Fruit fly (Drosophila melanogaster) whole organism, prepupa: Measurements from ENCODE around the gene CG14034.
A peak's percentile ranks its signal among the peaks of the same experiment; 100 is the strongest.

Experiments used
- Blimp-1 ChIP-seq: fragments of 200-800 bp; sonication (Bioruptor generic); optimal IDR thresholded peaks from 3 replicates; lab custom pipeline; 2017; ENCODE audit warnings: missing biosample characterization, missing genetic modification characterization, mild to moderate bottlenecking, moderate library complexity, missing genetic modification reagents
- CG10631 ChIP-seq: fragments of 200-800 bp; sonication (Bioruptor generic); optimal IDR thresholded peaks from 2 replicates; lab custom pipeline; 2016; ENCODE audit warnings: missing biosample characterization, missing genetic modification characterization
- CG11294 ChIP-seq: fragments of 200-800 bp; sonication (Bioruptor generic); IDR thresholded peaks from 2 replicates; pipeline ENCODE4 v1.3.6; 2022; ENCODE audit warnings: missing biosample characterization, missing genetic modification characterization
- CG11902 ChIP-seq: fragments of 200-800 bp; sonication (Bioruptor generic); optimal IDR thresholded peaks from 3 replicates; lab custom pipeline; 2016; ENCODE audit warnings: missing biosample characterization, missing genetic modification characterization
- CG15336 ChIP-seq: fragments of 200-800 bp; sonication (Bioruptor generic); IDR thresholded peaks from 2 replicates; pipeline ENCODE4 v1.3.6; 2022; ENCODE audit warnings: missing biosample characterization, missing genetic modification characterization
- CG1621 ChIP-seq: fragments of 200-800 bp; sonication (Bioruptor generic); optimal IDR thresholded peaks from 3 replicates; lab custom pipeline; 2018; ENCODE audit warnings: missing biosample characterization, mild to moderate bottlenecking, missing genetic modification characterization
- CG16779 ChIP-seq: fragments of 200-800 bp; sonication (Bioruptor generic); optimal IDR thresholded peaks from 3 replicates; lab custom pipeline; 2017; ENCODE audit warnings: missing biosample characterization, mild to moderate bottlenecking, missing genetic modification characterization
- CG32006 ChIP-seq: fragments of 200-800 bp; sonication (Bioruptor generic); optimal IDR thresholded peaks from 3 replicates; lab custom pipeline; 2017; ENCODE audit warnings: missing biosample characterization, mild to moderate bottlenecking, missing genetic modification characterization
- CG3919 ChIP-seq: fragments of 200-800 bp; sonication (Bioruptor generic); optimal IDR thresholded peaks from 3 replicates; lab custom pipeline; 2016; ENCODE audit warnings: missing biosample characterization, missing genetic modification characterization
- CG4318 ChIP-seq: fragments of 200-800 bp; sonication (Bioruptor generic); optimal IDR thresholded peaks from 3 replicates; lab custom pipeline; 2017; ENCODE audit warnings: missing biosample characterization, mild to moderate bottlenecking, missing genetic modification characterization
- CG6163 ChIP-seq: fragments of 200-800 bp; sonication (Bioruptor generic); IDR thresholded peaks from 3 replicates; pipeline ENCODE4 v1.3.6; 2022; ENCODE audit warnings: missing biosample characterization, missing genetic modification characterization
- CG6792 ChIP-seq: fragments of 200-800 bp; sonication (Bioruptor generic); optimal IDR thresholded peaks from 3 replicates; lab custom pipeline; 2016; ENCODE audit warnings: missing biosample characterization, missing genetic modification characterization
- CG6808 ChIP-seq: fragments of 200-800 bp; sonication (Bioruptor generic); optimal IDR thresholded peaks from 3 replicates; lab custom pipeline; 2017; ENCODE audit warnings: missing biosample characterization, missing genetic modification characterization, mild to moderate bottlenecking, moderate library complexity, missing genetic modification reagents
- CG6854 ChIP-seq: fragments of 200-800 bp; sonication (Bioruptor generic); optimal IDR thresholded peaks from 2 replicates; lab custom pipeline; 2017; ENCODE audit warnings: missing biosample characterization, mild to moderate bottlenecking, missing genetic modification characterization
- CG8119 ChIP-seq: fragments of 200-800 bp; sonication (Bioruptor generic); IDR thresholded peaks from 3 replicates; pipeline ENCODE4 v1.3.6; 2022; ENCODE audit warnings: missing biosample characterization, missing genetic modification characterization
- CG8319 ChIP-seq: fragments of 200-800 bp; sonication (Bioruptor generic); optimal IDR thresholded peaks from 3 replicates; lab custom pipeline; 2016; ENCODE audit warnings: missing biosample characterization, missing genetic modification characterization
- CG9139 ChIP-seq: fragments of 200-800 bp; sonication (Bioruptor generic); optimal IDR thresholded peaks from 3 replicates; lab custom pipeline; 2017; ENCODE audit warnings: missing biosample characterization, mild to moderate bottlenecking, missing genetic modification characterization
- Eip78C ChIP-seq: fragments of 200-800 bp; sonication (Bioruptor generic); peaks from one replicate; lab custom pipeline; 2016; ENCODE audit warnings: missing biosample characterization, missing genetic modification characterization
- Eip93F ChIP-seq: fragments of 200-800 bp; sonication (Bioruptor generic); optimal IDR thresholded peaks from 2 replicates; lab custom pipeline; 2016; ENCODE audit warnings: missing biosample characterization, mild to moderate bottlenecking, missing genetic modification characterization
- Ets21C ChIP-seq: fragments of 200-800 bp; sonication (Bioruptor generic); optimal IDR thresholded peaks from 3 replicates; lab custom pipeline; 2016; ENCODE audit warnings: missing biosample characterization, missing genetic modification characterization
- Ets96B ChIP-seq: fragments of 200-800 bp; optimal IDR thresholded peaks from 2 replicates; lab custom pipeline; 2019; ENCODE audit warnings: missing biosample characterization, mild to moderate bottlenecking, missing genetic modification characterization, moderate library complexity
- Hr38 ChIP-seq: sonication (Bioruptor generic); optimal IDR thresholded peaks from 2 replicates; lab custom pipeline; 2016; ENCODE audit warnings: missing biosample characterization, missing genetic modification characterization
- Hr39 ChIP-seq: fragments of 200-800 bp; sonication (Bioruptor generic); optimal IDR thresholded peaks from 2 replicates; lab custom pipeline; 2016; ENCODE audit warnings: missing biosample characterization, missing genetic modification characterization
- Hr4 ChIP-seq: fragments of 200-800 bp; sonication (Bioruptor generic); optimal IDR thresholded peaks from 3 replicates; lab custom pipeline; 2016; ENCODE audit warnings: missing biosample characterization, missing genetic modification characterization
- Lpt ChIP-seq: fragments of 200-800 bp; sonication (Bioruptor generic); optimal IDR thresholded peaks from 3 replicates; lab custom pipeline; 2016; ENCODE audit warnings: missing biosample characterization, missing genetic modification characterization
- Met ChIP-seq: fragments of 200-800 bp; sonication (Bioruptor generic); optimal IDR thresholded peaks from 3 replicates; lab custom pipeline; 2016; ENCODE audit warnings: missing biosample characterization, missing genetic modification characterization
- OdsH ChIP-seq: fragments of 200-800 bp; sonication (Bioruptor generic); optimal IDR thresholded peaks from 3 replicates; lab custom pipeline; 2016; ENCODE audit warnings: missing biosample characterization, missing genetic modification characterization
- Sox102F ChIP-seq: fragments of 200-800 bp; sonication (Bioruptor generic); optimal IDR thresholded peaks from 2 replicates; lab custom pipeline; 2016; ENCODE audit warnings: missing biosample characterization, mild to moderate bottlenecking, missing genetic modification characterization
- Sox14 ChIP-seq: fragments of 200-800 bp; sonication (Bioruptor generic); optimal IDR thresholded peaks from 3 replicates; lab custom pipeline; 2016; ENCODE audit warnings: missing biosample characterization, missing genetic modification characterization
- acj6 ChIP-seq: fragments of 200-800 bp; sonication (Bioruptor generic); optimal IDR thresholded peaks from 3 replicates; lab custom pipeline; 2016; ENCODE audit warnings: missing biosample characterization, missing genetic modification characterization
- cyc ChIP-seq: fragments of 200-800 bp; sonication (Bioruptor generic); optimal IDR thresholded peaks from 3 replicates; lab custom pipeline; 2016; ENCODE audit warnings: missing biosample characterization, missing genetic modification characterization
- dac ChIP-seq: fragments of 200-800 bp; sonication (Bioruptor generic); optimal IDR thresholded peaks from 2 replicates; lab custom pipeline; 2017; ENCODE audit warnings: missing biosample characterization, mild to moderate bottlenecking, missing genetic modification characterization
- dsx ChIP-seq: fragments of 200-800 bp; optimal IDR thresholded peaks from 3 replicates; lab custom pipeline; 2019; ENCODE audit warnings: missing biosample characterization, mild to moderate bottlenecking, missing genetic modification characterization, moderate library complexity; ENCODE audit not compliant: poor library complexity, severe bottlenecking
- eg ChIP-seq: fragments of 200-800 bp; sonication (Bioruptor generic); IDR thresholded peaks from 3 replicates; pipeline ENCODE4 v1.3.6; 2022; ENCODE audit warnings: missing biosample characterization, missing genetic modification characterization
- esn ChIP-seq: fragments of 200-800 bp; sonication (Bioruptor generic); optimal IDR thresholded peaks from 2 replicates; lab custom pipeline; 2016; ENCODE audit warnings: missing biosample characterization, mild to moderate bottlenecking, missing genetic modification characterization, moderate library complexity
- fd59A ChIP-seq: fragments of 200-800 bp; sonication (Bioruptor generic); optimal IDR thresholded peaks from 2 replicates; lab custom pipeline; 2017; ENCODE audit warnings: missing biosample characterization, mild to moderate bottlenecking, missing genetic modification characterization, missing genetic modification reagents
- lz ChIP-seq: fragments of 200-800 bp; sonication (Bioruptor generic); optimal IDR thresholded peaks from 3 replicates; lab custom pipeline; 2016; ENCODE audit warnings: missing biosample characterization, missing genetic modification characterization
- ss ChIP-seq, 2 experiments: fragments of 200-800 bp; sonication (Bioruptor generic); optimal IDR thresholded peaks; 2 replicates in 1 of 2; 3 replicates in 1 of 2; lab custom pipeline; 2017 to 2018; ENCODE audit warnings: mild to moderate bottlenecking in 2 of 2, missing biosample characterization in 2 of 2, missing genetic modification characterization in 2 of 2, moderate library complexity in 1 of 2
- vri ChIP-seq: fragments of 200-800 bp; sonication (Bioruptor generic); optimal IDR thresholded peaks from 3 replicates; lab custom pipeline; 2016; ENCODE audit warnings: missing biosample characterization, mild to moderate bottlenecking, missing genetic modification characterization

Gene CG14034

dm6 chr2L:5261223-5261984, 45.1 kb upstream of the CG14034 start (continued):
- peak; percentile 59 for TF ChIP-seq CG11294
- peak; percentile 80 for TF ChIP-seq CG6854 (GFP tag; lab: Kevin White, UChicago)
- TF ChIP-seq OdsH (GFP tag; lab: Kevin White, UChicago), result peak; percentile 76
- TF ChIP-seq CG4318 (GFP tag; lab: Kevin White, UChicago), result peak; percentile 35
- TF ChIP-seq cyc (GFP tag; lab: Kevin White, UChicago), result peak; percentile 89
- TF ChIP-seq Sox14, result peak; percentile 91
- peak; percentile 90 for TF ChIP-seq dsx
- TF ChIP-seq Ets21C, result peak; percentile 75
- TF ChIP-seq Hr38 (GFP tag; lab: Kevin White, UChicago), result no peak
- peak; percentile 81 for TF ChIP-seq fd59A
- peak; percentile 90 for TF ChIP-seq lz (GFP tag; lab: Kevin White, UChicago)
- TF ChIP-seq CG8319 (GFP tag; lab: Kevin White, UChicago), result peak; percentile 81
- TF ChIP-seq CG16779 (tag; lab: Kevin White, UChicago), result peak; percentile 73
- peak; percentile 80 for TF ChIP-seq Eip93F (GFP tag; lab: Kevin White, UChicago)
- TF ChIP-seq Met (GFP tag; lab: Kevin White, UChicago), result peak; percentile 94
- TF ChIP-seq CG9139 (GFP tag; lab: Kevin White, UChicago), result peak; percentile 86
- TF ChIP-seq CG8119 (GFP tag; lab: Robert Waterston, UW), result peak; percentile 87
- peak; percentile 89 for TF ChIP-seq CG1621 (tag; lab: Kevin White, UChicago)
- peak; percentile 75 for TF ChIP-seq CG32006 (GFP tag; lab: Kevin White, UChicago)
- TF ChIP-seq Ets96B (tag; lab: Kevin White, UChicago), result peak; percentile 90
- TF ChIP-seq CG10631 (GFP tag; lab: Kevin White, UChicago), result peak; percentile 78
- TF ChIP-seq Hr4, result peak; percentile 51
- TF ChIP-seq esn (GFP tag; lab: Kevin White, UChicago), result peak; percentile 92
- peak; percentile 89 for TF ChIP-seq CG3919 (GFP tag; lab: Kevin White, UChicago)
- TF ChIP-seq Blimp-1 (GFP tag; lab: Kevin White, UChicago), result peak; percentile 67
- peak; percentile 9 for TF ChIP-seq dac (GFP tag; lab: Kevin White, UChicago)
- TF ChIP-seq eg (GFP tag; lab: Robert Waterston, UW), result peak; percentile 74
- peak; percentile 90 for TF ChIP-seq Hr39 (GFP tag; lab: Kevin White, UChicago)
- peak; percentile 85 for TF ChIP-seq acj6 (GFP tag; lab: Kevin White, UChicago)
- TF ChIP-seq CG15336 (GFP tag; lab: Robert Waterston, UW), result peak; percentile 81
- peak; percentile 82 for TF ChIP-seq CG6792 (GFP tag; lab: Kevin White, UChicago)
- TF ChIP-seq CG11902 (GFP tag; lab: Kevin White, UChicago), result peak; percentile 53

dm6 chr2L:5260267-5260666, 43.9 kb upstream of the CG14034 start:
- TF ChIP-seq Eip78C (GFP tag; lab: Kevin White, UChicago) (peak; percentile 29), CG11902 (GFP tag; lab: Kevin White, UChicago) (no peak)
- TF ChIP-seq, all 60 proteins: peak for 1

dm6 chr2L:5259076-5259843, 42.9 kb upstream of the CG14034 start:
- TF ChIP-seq CG6808 (GFP tag; lab: Kevin White, UChicago), result peak; percentile 23
- no peak for TF ChIP-seq acj6 (GFP tag; lab: Kevin White, UChicago)
- peak; percentile 11 for TF ChIP-seq CG1621 (tag; lab: Kevin White, UChicago)
- TF ChIP-seq Sox102F (GFP tag; lab: Kevin White, UChicago), result peak; percentile 13
- 0 out of 3 replicates have a peak, but pooled peaks have one; percentile 29 for TF ChIP-seq CG6163 (GFP tag; lab: Robert Waterston, UW)
- peak; percentile 66 for TF ChIP-seq vri (GFP tag; lab: Kevin White, UChicago)
- TF ChIP-seq ss (GFP tag; optimal IDR thresholded peaks at IDR 0.05; lab: Kevin White, UChicago), result peak; percentile 41 to 77
- TF ChIP-seq CG6854 (GFP tag; lab: Kevin White, UChicago), result peak; percentile 3
- no peak for TF ChIP-seq Lpt
- peak; percentile 35 for TF ChIP-seq dsx
- TF ChIP-seq, all 60 proteins: peak for 8
